Worm (Caenorhabditis elegans): Measurements from ENCODE around the gene M01A8.1.

ce11 chrIII:9255801-9256200 lies 1.3 kb upstream of the M01A8.1 start:
- TF ChIP-seq ceh-13 (GFP tag; optimal IDR thresholded peaks at IDR 0.05) (no peak), hmbx-1 (tag; optimal IDR thresholded peaks at IDR 0.05) (no peak), ama-1 (optimal IDR thresholded peaks at IDR 0.05) (no peak), hnd-1 (tag; optimal IDR thresholded peaks at IDR 0.05) (no peak), F13C5.2 (tag; optimal IDR thresholded peaks at IDR 0.05) (no peak)
